Worm (Caenorhabditis elegans): ENCODE data around the gene C47D12.4.

Gene C47D12.4

DNA sequence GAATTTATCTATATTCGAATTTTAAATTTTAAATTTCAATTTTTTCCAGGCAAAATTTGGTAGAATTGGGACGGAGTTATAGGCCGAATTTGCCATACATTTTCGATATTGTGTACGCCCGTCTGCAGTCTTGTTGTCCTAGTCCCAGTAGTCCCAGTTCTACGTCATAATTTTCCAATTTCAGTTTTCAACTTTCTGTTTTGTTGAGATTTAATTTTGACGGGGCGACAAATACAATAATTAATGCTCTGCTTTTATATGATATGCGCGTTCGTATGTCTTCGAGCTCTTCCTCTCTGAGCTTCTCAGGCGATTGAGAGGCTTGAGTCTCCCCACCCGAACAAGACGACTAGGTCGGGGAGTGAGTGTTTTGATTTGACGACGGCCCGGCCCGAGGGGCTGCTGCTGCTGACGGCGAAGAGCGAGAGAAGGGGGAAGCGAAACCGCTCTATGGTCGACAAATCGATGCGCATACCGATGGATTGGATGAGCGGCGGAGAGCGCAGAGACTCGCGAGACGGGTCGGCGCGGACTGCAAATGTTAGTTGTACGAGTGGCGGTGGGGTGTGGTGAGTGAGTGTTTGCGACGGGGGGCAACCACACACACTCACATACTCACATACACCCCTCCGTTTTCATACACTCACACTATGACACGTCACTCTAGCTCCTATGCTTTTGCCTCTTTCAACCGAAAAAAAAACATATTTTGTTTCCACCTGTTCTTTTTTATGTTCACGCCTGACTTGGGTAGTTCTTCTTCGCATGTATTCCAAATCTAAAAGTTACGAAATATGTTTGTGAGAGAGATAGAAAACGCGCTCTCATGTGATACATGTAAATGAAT lies 46.7 kb upstream of the C47D12.4 start:
- TF ChIP-seq nhr-10 (tag; optimal IDR thresholded peaks at IDR 0.05): no peak
- TF ChIP-seq nhr-11 (tag; optimal IDR thresholded peaks at IDR 0.05): no peak
- TF ChIP-seq ceh-16 (tag; optimal IDR thresholded peaks at IDR 0.05): peak; percentile 53
- TF ChIP-seq gmeb-1 (tag; optimal IDR thresholded peaks at IDR 0.05): no peak
- no peak for TF ChIP-seq mbf-1 (tag; optimal IDR thresholded peaks at IDR 0.05)
- TF ChIP-seq snpc-4 (tag; optimal IDR thresholded peaks at IDR 0.05): no peak
- TF ChIP-seq ceh-82 (tag; optimal IDR thresholded peaks at IDR 0.05): no peak
- no peak for TF ChIP-seq peb-1 (tag; optimal IDR thresholded peaks at IDR 0.05)
- no peak for TF ChIP-seq elt-3 (tag; optimal IDR thresholded peaks at IDR 0.05)
- TF ChIP-seq ztf-11 (tag; optimal IDR thresholded peaks at IDR 0.05): no peak
- TF ChIP-seq ztf-4 (tag; optimal IDR thresholded peaks at IDR 0.05): peak; percentile 50
- peak; percentile 75 for TF ChIP-seq nhr-25 (tag; optimal IDR thresholded peaks at IDR 0.05)
- no peak for TF ChIP-seq aly-2 (tag; optimal IDR thresholded peaks at IDR 0.05)
- peak; percentile 93 for TF ChIP-seq F13H6.1 (tag; optimal IDR thresholded peaks at IDR 0.05)
- TF ChIP-seq blmp-1 (tag; optimal IDR thresholded peaks at IDR 0.05; ENCODE audit: insufficient read depth): peak; percentile 0
- peak in 1 of 2 experiments; percentile 75 for TF ChIP-seq mdl-1 (tag; optimal IDR thresholded peaks at IDR 0.05)
- no peak for TF ChIP-seq dmd-4 (tag; optimal IDR thresholded peaks at IDR 0.05)
- no peak for TF ChIP-seq nhr-6 (tag; optimal IDR thresholded peaks at IDR 0.05)
- peak; percentile 79 for TF ChIP-seq sma-3 (GFP tag; optimal IDR thresholded peaks at IDR 0.05)
- peak; percentile 48 for TF ChIP-seq Y55F3AM.14 (GFP tag; optimal IDR thresholded peaks at IDR 0.05)
- peak; percentile 78 for TF ChIP-seq sem-4 (tag; optimal IDR thresholded peaks at IDR 0.05)
- TF ChIP-seq zag-1 (tag; optimal IDR thresholded peaks at IDR 0.05): peak; percentile 78
- peak; percentile 50 for TF ChIP-seq unc-55 (GFP tag; optimal IDR thresholded peaks at IDR 0.05)
- no peak for TF ChIP-seq ZK546.5 (tag; optimal IDR thresholded peaks at IDR 0.05)
- no peak for TF ChIP-seq R02D3.7 (tag; optimal IDR thresholded peaks at IDR 0.05)
- TF ChIP-seq ztf-1 (GFP tag; conservative IDR thresholded peaks at IDR 0.05): no peak
- no peak for TF ChIP-seq nhr-77 (tag; optimal IDR thresholded peaks at IDR 0.05)
- peak; percentile 60 for TF ChIP-seq mab-5 (tag; optimal IDR thresholded peaks at IDR 0.05)
- TF ChIP-seq sma-9 (GFP tag; optimal IDR thresholded peaks at IDR 0.05): peak; percentile 90
- TF ChIP-seq sma-9 (tag; optimal IDR thresholded peaks at IDR 0.05): no peak
- peak; percentile 67 for TF ChIP-seq ama-1 (optimal IDR thresholded peaks at IDR 0.05)
- peak; percentile 86 for TF ChIP-seq fos-1 (tag; optimal IDR thresholded peaks at IDR 0.05)
- TF ChIP-seq nhr-129 (tag; optimal IDR thresholded peaks at IDR 0.05): peak; percentile 94
- no peak for TF ChIP-seq unc-62 (GFP tag; optimal IDR thresholded peaks at IDR 0.05)
- TF ChIP-seq C34F6.9 (tag; optimal IDR thresholded peaks at IDR 0.05): peak; percentile 70
- TF ChIP-seq lin-13 (GFP tag; optimal IDR thresholded peaks at IDR 0.05): peak; percentile 56
- peak in 1 of 2 experiments; percentile 46 for TF ChIP-seq lsy-2 (tag; optimal IDR thresholded peaks at IDR 0.05)
- TF ChIP-seq nhr-23 (tag; optimal IDR thresholded peaks at IDR 0.05): no peak
- TF ChIP-seq alr-1 (tag; optimal IDR thresholded peaks at IDR 0.05): no peak
- peak; percentile 46 for TF ChIP-seq egl-27 (tag; optimal IDR thresholded peaks at IDR 0.05)
- TF ChIP-seq lin-11 (tag; optimal IDR thresholded peaks at IDR 0.05): peak; percentile 56
- no peak for TF ChIP-seq elt-1 (tag; optimal IDR thresholded peaks at IDR 0.05)
- TF ChIP-seq nhr-237 (tag; optimal IDR thresholded peaks at IDR 0.05): no peak
- peak; percentile 85 for TF ChIP-seq crh-2 (tag; optimal IDR thresholded peaks at IDR 0.05)
- TF ChIP-seq unc-39 (tag; optimal IDR thresholded peaks at IDR 0.05): no peak
- TF ChIP-seq lin-39 (tag; optimal IDR thresholded peaks at IDR 0.05): no peak
- TF ChIP-seq skn-1 (tag; optimal IDR thresholded peaks at IDR 0.05): no peak
- no peak for TF ChIP-seq nhr-12 (tag; optimal IDR thresholded peaks at IDR 0.05)
- TF ChIP-seq nhr-21 (tag; optimal IDR thresholded peaks at IDR 0.05): peak; percentile 64
